Fruit fly (Drosophila melanogaster) whole organism, wandering third instar larva: ENCODE measurements around the gene CG43057.

Source experiments
- CG32264 ChIP-seq: fragments of 200-800 bp; sonication (Bioruptor generic); optimal IDR thresholded peaks from 2 replicates; lab custom pipeline; 2016; ENCODE audit warnings: missing biosample characterization, missing genetic modification characterization
- CG9705 ChIP-seq: fragments of 200-800 bp; sonication (Bioruptor generic); optimal IDR thresholded peaks from 2 replicates; lab custom pipeline; 2018; ENCODE audit warnings: missing biosample characterization, mild to moderate bottlenecking, missing genetic modification characterization
- CrebA ChIP-seq: fragments of 200-800 bp; sonication (Bioruptor generic); optimal IDR thresholded peaks from 2 replicates; lab custom pipeline; 2016; ENCODE audit warnings: missing biosample characterization, mild to moderate bottlenecking, missing genetic modification characterization, borderline replicate concordance
- Dfd ChIP-seq: fragments of >200 bp; optimal IDR thresholded peaks from 2 replicates; lab custom pipeline; 2017; ENCODE audit warnings: missing biosample characterization, missing genetic modification characterization
- Dif ChIP-seq: fragments of 200-275, 200-300 bp; sonication (Bioruptor generic); optimal IDR thresholded peaks from 2 replicates; lab custom pipeline; 2018; ENCODE audit warnings: missing biosample characterization, missing genetic modification characterization; ENCODE audit not compliant: partially characterized antibody
- GATAd ChIP-seq: sonication (Bioruptor generic); optimal IDR thresholded peaks from 2 replicates; lab custom pipeline; 2016; ENCODE audit warnings: missing biosample characterization, missing genetic modification characterization
- HLH106 ChIP-seq: fragments of 200-800 bp; optimal IDR thresholded peaks from 3 replicates; lab custom pipeline; 2019; ENCODE audit warnings: missing biosample characterization, mild to moderate bottlenecking, missing genetic modification characterization, moderate library complexity
- Hnf4 ChIP-seq: fragments of 200-800 bp; sonication (Bioruptor generic); optimal IDR thresholded peaks from 2 replicates; lab custom pipeline; 2016; ENCODE audit warnings: missing biosample characterization, mild to moderate bottlenecking, missing genetic modification characterization
- Hr78 ChIP-seq: fragments of >200 bp; optimal IDR thresholded peaks from 2 replicates; lab custom pipeline; 2017; ENCODE audit warnings: missing biosample characterization, missing genetic modification characterization
- Hr83 ChIP-seq: fragments of 200-300 bp; sonication (Bioruptor generic); optimal IDR thresholded peaks from 2 replicates; lab custom pipeline; 2016; ENCODE audit warnings: missing biosample characterization, mild to moderate bottlenecking, missing genetic modification characterization, moderate library complexity; ENCODE audit not compliant: poor library complexity, severe bottlenecking
- Jra ChIP-seq: sonication (Bioruptor generic); optimal IDR thresholded peaks from 2 replicates; lab custom pipeline; 2016; ENCODE audit warnings: missing biosample characterization, missing genetic modification characterization
- Mio ChIP-seq: sonication (Bioruptor generic); optimal IDR thresholded peaks from 2 replicates; lab custom pipeline; 2016; ENCODE audit warnings: missing biosample characterization, missing genetic modification characterization
- N ChIP-seq: fragments of >200 bp; optimal IDR thresholded peaks from 2 replicates; lab custom pipeline; 2018; ENCODE audit warnings: missing biosample characterization, missing external identifiers, missing genetic modification characterization
- OdsH ChIP-seq: fragments of 200-800 bp; sonication (Bioruptor generic); optimal IDR thresholded peaks from 2 replicates; lab custom pipeline; 2016; ENCODE audit warnings: missing biosample characterization, mild to moderate bottlenecking, missing genetic modification characterization
- Sp1 ChIP-seq: fragments of 200-800 bp; sonication (Bioruptor generic); optimal IDR thresholded peaks from 3 replicates; lab custom pipeline; 2019; ENCODE audit warnings: missing biosample characterization, mild to moderate bottlenecking, missing genetic modification characterization, moderate library complexity
- Vsx2 ChIP-seq: fragments of 200-300, 225-300 bp; sonication (Bioruptor generic); optimal IDR thresholded peaks from 2 replicates; lab custom pipeline; 2018; ENCODE audit warnings: missing biosample characterization, missing genetic modification characterization; ENCODE audit not compliant: partially characterized antibody
- brk ChIP-seq: fragments of 200-800 bp; sonication (Bioruptor generic); optimal IDR thresholded peaks from 2 replicates; lab custom pipeline; 2016; ENCODE audit warnings: missing biosample characterization, mild to moderate bottlenecking, missing genetic modification characterization
- dl ChIP-seq, 2 experiments: fragments of 175-275, 200-275 bp in 1 of 2; fragments of 200-275 bp in 1 of 2; sonication (Bioruptor generic); optimal IDR thresholded peaks; lab custom pipeline; 2018; ENCODE audit warnings: mild to moderate bottlenecking in 2 of 2, missing biosample characterization in 2 of 2, missing genetic modification characterization in 2 of 2, moderate library complexity in 2 of 2; ENCODE audit not compliant: partially characterized antibody in 2 of 2, insufficient read depth in 1 of 2
- dmrt93B ChIP-seq: fragments of 200-800 bp; sonication (Bioruptor generic); optimal IDR thresholded peaks from 2 replicates; lab custom pipeline; 2018; ENCODE audit warnings: missing biosample characterization, mild to moderate bottlenecking, missing genetic modification characterization
- dsf ChIP-seq: sonication (Bioruptor generic); optimal IDR thresholded peaks from 2 replicates; lab custom pipeline; 2016; ENCODE audit warnings: missing biosample characterization, missing genetic modification characterization, borderline replicate concordance
- ey ChIP-seq: fragments of 200-800 bp; sonication (Bioruptor generic); optimal IDR thresholded peaks from 2 replicates; lab custom pipeline; 2016; ENCODE audit warnings: missing biosample characterization, missing genetic modification characterization
- foxo ChIP-seq, 2 experiments: fragments of 200-800 bp; sonication (Bioruptor generic); optimal IDR thresholded peaks; 2 replicates in 1 of 2; 3 replicates in 1 of 2; lab custom pipeline; 2016 to 2017; ENCODE audit warnings: missing biosample characterization in 2 of 2, missing genetic modification characterization in 2 of 2
- h ChIP-seq: fragments of 200-800 bp; sonication (Bioruptor generic); optimal IDR thresholded peaks from 3 replicates; lab custom pipeline; 2016; ENCODE audit warnings: missing biosample characterization, mild to moderate bottlenecking, missing genetic modification characterization
- lola ChIP-seq: fragments of >200 bp; optimal IDR thresholded peaks from 2 replicates; lab custom pipeline; 2017; ENCODE audit warnings: missing biosample characterization, missing genetic modification characterization
- pan ChIP-seq: fragments of >200 bp; optimal IDR thresholded peaks from 2 replicates; lab custom pipeline; 2017
- psq ChIP-seq: fragments of 200-800 bp; sonication (Bioruptor generic); optimal IDR thresholded peaks from 3 replicates; lab custom pipeline; 2017; ENCODE audit warnings: missing biosample characterization, mild to moderate bottlenecking, missing genetic modification characterization, moderate library complexity
- rgr ChIP-seq: fragments of 200-800 bp; sonication (Bioruptor generic); optimal IDR thresholded peaks from 3 replicates; lab custom pipeline; 2016; ENCODE audit warnings: missing biosample characterization, mild to moderate bottlenecking, missing genetic modification characterization
- sage ChIP-seq: fragments of 200-800 bp; sonication (Bioruptor generic); optimal IDR thresholded peaks from 2 replicates; lab custom pipeline; 2016; ENCODE audit warnings: missing biosample characterization, mild to moderate bottlenecking, missing genetic modification characterization
- tai ChIP-seq: sonication (Bioruptor generic); optimal IDR thresholded peaks from 2 replicates; lab custom pipeline; 2016; ENCODE audit warnings: missing biosample characterization, missing genetic modification characterization
- usp ChIP-seq: fragments of >200 bp; optimal IDR thresholded peaks from 2 replicates; lab custom pipeline; 2017; ENCODE audit warnings: missing biosample characterization, missing genetic modification characterization
- woc ChIP-seq: sonication (Bioruptor generic); optimal IDR thresholded peaks from 2 replicates; lab custom pipeline; 2016; ENCODE audit warnings: missing biosample characterization, mild to moderate bottlenecking, missing genetic modification characterization

The CG43057 gene

dm6 chr2L:8289352-8290091, 45.7 kb upstream of the CG43057 start:
- TF ChIP-seq CrebA (GFP tag; lab: Kevin White, UChicago) = no peak
- TF ChIP-seq tai (GFP tag; lab: Kevin White, UChicago) = no peak
- no peak for TF ChIP-seq woc (GFP tag; lab: Kevin White, UChicago)
- TF ChIP-seq dsf (GFP tag; lab: Kevin White, UChicago) = no peak
- TF ChIP-seq dmrt93B = no peak
- TF ChIP-seq N = no peak
- TF ChIP-seq h (GFP tag; lab: Kevin White, UChicago) = no peak
- no peak for TF ChIP-seq brk (GFP tag; lab: Kevin White, UChicago)
- TF ChIP-seq Dfd (GFP tag; lab: Kevin White, UChicago) = no peak
- TF ChIP-seq Jra (GFP tag; lab: Kevin White, UChicago) = no peak
- TF ChIP-seq dl (GFP tag; optimal IDR thresholded peaks at IDR 0.05; lab: Kevin White, UChicago; ENCODE audit: insufficient read depth in 1 of 2, partially characterized antibody in 2 of 2) = no peak
- TF ChIP-seq usp = no peak
- no peak for TF ChIP-seq Mio (GFP tag; lab: Kevin White, UChicago)
- TF ChIP-seq Hr83 (GFP tag; lab: Kevin White, UChicago) = no peak
- TF ChIP-seq sage (GFP tag; lab: Kevin White, UChicago) = no peak

dm6 chr2L:8288087-8288486, 44.3 kb upstream of the CG43057 start:
- TF ChIP-seq N = no peak
- TF ChIP-seq dmrt93B = no peak
- no peak for TF ChIP-seq Vsx2 (GFP tag; lab: Kevin White, UChicago)
- no peak for TF ChIP-seq Dif (GFP tag; lab: Kevin White, UChicago)
- no peak for TF ChIP-seq CG32264 (GFP tag; lab: Kevin White, UChicago)
- TF ChIP-seq Mio (GFP tag; lab: Kevin White, UChicago) = no peak
- no peak for TF ChIP-seq foxo (GFP tag; optimal IDR thresholded peaks at IDR 0.05; lab: Kevin White, UChicago)
- TF ChIP-seq Jra (GFP tag; lab: Kevin White, UChicago) = no peak
- TF ChIP-seq h (GFP tag; lab: Kevin White, UChicago) = no peak
- TF ChIP-seq dsf (GFP tag; lab: Kevin White, UChicago) = no peak
- TF ChIP-seq tai (GFP tag; lab: Kevin White, UChicago) = no peak
- TF ChIP-seq HLH106 = no peak
- TF ChIP-seq ey (GFP tag; lab: Kevin White, UChicago) = no peak
- no peak for TF ChIP-seq Sp1 (GFP tag; lab: Kevin White, UChicago)
- TF ChIP-seq GATAd = no peak
- TF ChIP-seq Hr78 (GFP tag; lab: Kevin White, UChicago) = no peak
- no peak for TF ChIP-seq usp
- TF ChIP-seq, all 38 proteins: peak for 0

dm6 chr2L:8286595-8286994, 42.8 kb upstream of the CG43057 start:
- no peak for TF ChIP-seq Dfd (GFP tag; lab: Kevin White, UChicago)
- TF ChIP-seq Vsx2 (GFP tag; lab: Kevin White, UChicago) = no peak
- no peak for TF ChIP-seq brk (GFP tag; lab: Kevin White, UChicago)
- no peak for TF ChIP-seq Hr83 (GFP tag; lab: Kevin White, UChicago)
- TF ChIP-seq Jra (GFP tag; lab: Kevin White, UChicago) = no peak
- TF ChIP-seq dl (GFP tag; optimal IDR thresholded peaks at IDR 0.05; lab: Kevin White, UChicago; ENCODE audit: insufficient read depth in 1 of 2, partially characterized antibody in 2 of 2) = no peak
- no peak for TF ChIP-seq h (GFP tag; lab: Kevin White, UChicago)
- no peak for TF ChIP-seq CG9705 (GFP tag; lab: Kevin White, UChicago)
- TF ChIP-seq CrebA (GFP tag; lab: Kevin White, UChicago) = no peak
- TF ChIP-seq Sp1 (GFP tag; lab: Kevin White, UChicago) = no peak
- no peak for TF ChIP-seq sage (GFP tag; lab: Kevin White, UChicago)
- no peak for TF ChIP-seq OdsH (GFP tag; lab: Kevin White, UChicago)
- TF ChIP-seq psq (GFP tag; lab: Kevin White, UChicago) = no peak
- no peak for TF ChIP-seq Hnf4 (GFP tag; lab: Kevin White, UChicago)
- TF ChIP-seq foxo (GFP tag; optimal IDR thresholded peaks at IDR 0.05; lab: Kevin White, UChicago) = no peak
- no peak for TF ChIP-seq GATAd
- TF ChIP-seq pan (lab: Kevin White, UChicago) = no peak
- TF ChIP-seq rgr (GFP tag; lab: Kevin White, UChicago) = no peak
- no peak for TF ChIP-seq lola (GFP tag; lab: Kevin White, UChicago)
- TF ChIP-seq dsf (GFP tag; lab: Kevin White, UChicago) = no peak
